Worm (Caenorhabditis elegans): ENCODE results near the gene R10F2.5.
"Not testable (repeated sequence)": the region's sequence is repeated elsewhere in the genome, so short reads cannot be mapped to it uniquely, and the experiment has no call there.

DNA sequence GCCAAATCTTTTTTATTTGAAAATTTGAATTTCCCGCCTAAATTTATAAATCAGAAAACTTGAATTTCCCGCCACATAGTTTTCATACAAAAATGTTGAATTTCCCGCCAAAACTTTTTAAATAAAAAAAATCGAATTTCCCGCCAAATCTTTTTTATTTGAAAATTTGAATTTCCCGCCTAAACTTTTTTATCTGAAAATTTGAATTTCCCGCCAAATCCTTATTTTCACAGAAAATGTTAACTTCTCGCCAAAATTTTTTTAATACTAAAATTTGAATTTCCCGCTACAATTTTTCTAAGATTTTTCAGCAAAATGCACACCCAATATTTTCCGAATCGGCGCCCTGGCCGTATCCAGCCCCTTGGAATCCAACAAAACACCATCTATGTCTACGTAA lies 42.6 kb downstream of the R10F2.5 start, which contains the start of gene F56F11.2:
- TF ChIP-seq drap-1 (GFP tag; optimal IDR thresholded peaks at IDR 0.05); lin-32 (GFP tag; optimal IDR thresholded peaks at IDR 0.05); nhr-237 (tag; optimal IDR thresholded peaks at IDR 0.05); ceh-43 (GFP tag; optimal IDR thresholded peaks at IDR 0.05); unc-39 (tag; optimal IDR thresholded peaks at IDR 0.05); snpc-4 (tag; optimal IDR thresholded peaks at IDR 0.05); sptf-1 (tag; optimal IDR thresholded peaks at IDR 0.05); unc-62 (GFP tag; optimal IDR thresholded peaks at IDR 0.05); elt-3 (tag; optimal IDR thresholded peaks at IDR 0.05): not testable (repeated sequence)

All from whole organism, mixed stage, embryonic.